Fruit fly (Drosophila melanogaster): ENCODE data around the gene red.
A peak's percentile ranks its signal among the peaks of the same experiment; 100 is the strongest.

dm6 chr3R:14283042-14283626, 5.7 kb upstream of the red start:
- no peak for TF ChIP-seq CG7045 (GFP tag; optimal IDR thresholded peaks at IDR 0.05)
- no peak for TF ChIP-seq Mnt (GFP tag; optimal IDR thresholded peaks at IDR 0.05)
- TF ChIP-seq Crg-1 (GFP tag; optimal IDR thresholded peaks at IDR 0.05): no peak
- no peak for TF ChIP-seq CG12768 (GFP tag; optimal IDR thresholded peaks at IDR 0.05)
- TF ChIP-seq kay (GFP tag; ENCODE audit: borderline replicate concordance): peak; percentile 94
- peak; percentile 75 for TF ChIP-seq cic (GFP tag; optimal IDR thresholded peaks at IDR 0.05)
- TF ChIP-seq CG7101 (tag; optimal IDR thresholded peaks at IDR 0.05): no peak
- no peak for TF ChIP-seq CG5204 (GFP tag; optimal IDR thresholded peaks at IDR 0.05)
- no peak for TF ChIP-seq cnc (optimal IDR thresholded peaks at IDR 0.05)
- no peak for TF ChIP-seq CG11617 (GFP tag; optimal IDR thresholded peaks at IDR 0.05)
